Fruit fly (Drosophila melanogaster) whole organism, pupa: ENCODE results near the gene PGAP2.

Source experiments
- CG10348 ChIP-seq: fragments of 200-800 bp; sonication (Bioruptor generic); IDR thresholded peaks from 2 replicates; pipeline ENCODE4 v1.3.6; 2022; ENCODE audit warnings: missing biosample characterization, missing genetic modification characterization
- CG12605 ChIP-seq: fragments of 200-800 bp; sonication (Bioruptor generic); IDR thresholded peaks from 2 replicates; pipeline ENCODE4 v1.3.6; 2022; ENCODE audit warnings: missing biosample characterization, missing genetic modification characterization
- CG13204 ChIP-seq: fragments of 200-800 bp; sonication (Bioruptor generic); optimal IDR thresholded peaks from 2 replicates; lab custom pipeline; 2018; ENCODE audit warnings: missing biosample characterization, mild to moderate bottlenecking, missing genetic modification characterization, moderate library complexity
- CG14655 ChIP-seq: fragments of 200-800 bp; sonication (Bioruptor generic); optimal IDR thresholded peaks from 3 replicates; lab custom pipeline; 2017; ENCODE audit warnings: mild to moderate bottlenecking, missing biosample characterization, missing genetic modification reagents, missing genetic modification characterization
- CG15710 ChIP-seq: fragments of 200-800 bp; sonication (Bioruptor generic); optimal IDR thresholded peaks from 2 replicates; lab custom pipeline; 2018; ENCODE audit warnings: missing biosample characterization, mild to moderate bottlenecking, missing genetic modification characterization, moderate library complexity
- CG17806 ChIP-seq: fragments of 200-800 bp; sonication (Bioruptor generic); optimal IDR thresholded peaks from 2 replicates; lab custom pipeline; 2018; ENCODE audit warnings: missing biosample characterization, mild to moderate bottlenecking, missing genetic modification characterization, moderate library complexity
- CG32121 ChIP-seq: fragments of 200-800 bp; sonication (Bioruptor generic); IDR thresholded peaks from 2 replicates; pipeline ENCODE4 v1.3.6; 2022; ENCODE audit warnings: missing biosample characterization, missing genetic modification characterization
- CG34367 ChIP-seq: fragments of 200-800 bp; sonication (Bioruptor generic); optimal IDR thresholded peaks from 2 replicates; lab custom pipeline; 2018; ENCODE audit warnings: missing biosample characterization, mild to moderate bottlenecking, missing genetic modification characterization
- CG4496 ChIP-seq: fragments of 200-800 bp; sonication (Bioruptor generic); IDR thresholded peaks from 3 replicates; pipeline ENCODE4 v1.3.6; 2022; ENCODE audit warnings: missing biosample characterization, missing genetic modification characterization
- CG8159 ChIP-seq: fragments of 200-800 bp; sonication (Bioruptor generic); optimal IDR thresholded peaks from 3 replicates; lab custom pipeline; 2018; ENCODE audit warnings: missing biosample characterization, mild to moderate bottlenecking, missing genetic modification characterization, moderate library complexity
- CG8301 ChIP-seq: fragments of 200-800 bp; sonication (Bioruptor generic); optimal IDR thresholded peaks from 2 replicates; lab custom pipeline; 2018; ENCODE audit warnings: missing biosample characterization, mild to moderate bottlenecking, missing genetic modification characterization
- CG9948 ChIP-seq: fragments of 200-800 bp; sonication (Bioruptor generic); optimal IDR thresholded peaks from 2 replicates; lab custom pipeline; 2018; ENCODE audit warnings: missing biosample characterization, mild to moderate bottlenecking, missing genetic modification characterization, moderate library complexity
- D1 ChIP-seq: fragments of 200-800 bp; sonication (Bioruptor generic); optimal IDR thresholded peaks from 2 replicates; lab custom pipeline; 2018; ENCODE audit warnings: missing biosample characterization, mild to moderate bottlenecking, missing genetic modification characterization, moderate library complexity
- EcR ChIP-seq: fragments of 200-800 bp; sonication (Bioruptor generic); optimal IDR thresholded peaks from 3 replicates; lab custom pipeline; 2019; ENCODE audit warnings: missing biosample characterization, missing genetic modification characterization, mild to moderate bottlenecking, moderate library complexity, missing genetic modification reagents
- Ets98B ChIP-seq: fragments of 200-800 bp; sonication (Bioruptor generic); IDR thresholded peaks from 2 replicates; pipeline ENCODE4 v1.3.6; 2022; ENCODE audit warnings: missing biosample characterization, missing genetic modification characterization
- Pif1A ChIP-seq: fragments of 200-800 bp; sonication (Bioruptor generic); optimal IDR thresholded peaks from 3 replicates; lab custom pipeline; 2016; ENCODE audit warnings: missing biosample characterization, missing genetic modification characterization
- Pif1B ChIP-seq: fragments of 200-800 bp; sonication (Bioruptor generic); optimal IDR thresholded peaks from 3 replicates; lab custom pipeline; 2016; ENCODE audit warnings: missing biosample characterization, missing genetic modification characterization
- Snoo ChIP-seq: fragments of 200-800 bp; sonication (Bioruptor generic); optimal IDR thresholded peaks from 3 replicates; lab custom pipeline; 2017; ENCODE audit warnings: missing biosample characterization, mild to moderate bottlenecking, missing genetic modification characterization, inconsistent platforms
- fd96Ca ChIP-seq: fragments of 200-800 bp; sonication (Bioruptor generic); IDR thresholded peaks from 3 replicates; pipeline ENCODE4 v1.3.6; 2022; ENCODE audit warnings: missing biosample characterization, missing genetic modification characterization
- gl ChIP-seq: fragments of 200-800 bp; sonication (Bioruptor generic); optimal IDR thresholded peaks from 2 replicates; lab custom pipeline; 2018; ENCODE audit warnings: missing biosample characterization, mild to moderate bottlenecking, missing genetic modification characterization
- rn ChIP-seq: fragments of 200-800 bp; sonication (Bioruptor generic); IDR thresholded peaks from 2 replicates; pipeline ENCODE4 v1.3.6; 2022; ENCODE audit warnings: missing biosample characterization, missing genetic modification characterization

The PGAP2 gene

dm6 chr2L:819315-820032 lies at the start of gene PGAP2, which contains the start of gene Clp:
Gene PGAP2, minus strand, starts transcription at chr2L:819508.
Gene Clp, plus strand, starts transcription at chr2L:819964.
- TF ChIP-seq CG12605 (GFP tag; lab: Robert Waterston, UW): no peak
- TF ChIP-seq CG34367 (tag; lab: Kevin White, UChicago): peak; percentile 49
- TF ChIP-seq CG17806: peak; percentile 68
- TF ChIP-seq CG13204 (GFP tag; lab: Kevin White, UChicago): no peak
- TF ChIP-seq CG8301 (tag; lab: Kevin White, UChicago): peak; percentile 51
- no peak for TF ChIP-seq EcR
- TF ChIP-seq D1 (tag; lab: Kevin White, UChicago): no peak
- peak; percentile 68 for TF ChIP-seq CG9948 (tag; lab: Kevin White, UChicago)
- TF ChIP-seq rn (GFP tag; lab: Robert Waterston, UW): peak; percentile 50; the same call in 1 of the 2 replicates
- TF ChIP-seq Ets98B (GFP tag; lab: Robert Waterston, UW): peak; percentile 28
- peak; percentile 54 for TF ChIP-seq Snoo (tag; lab: Kevin White, UChicago)
- no peak for TF ChIP-seq CG14655 (GFP tag; lab: Kevin White, UChicago)
- TF ChIP-seq fd96Ca: 0 out of 3 replicates have a peak, but pooled peaks have one; percentile 42
- no peak for TF ChIP-seq Pif1A (GFP tag; lab: Kevin White, UChicago)
- TF ChIP-seq Pif1B (GFP tag; lab: Kevin White, UChicago): no peak
- peak; percentile 75 for TF ChIP-seq CG8159 (tag; lab: Kevin White, UChicago)
- no peak for TF ChIP-seq CG10348 (GFP tag; lab: Robert Waterston, UW)
- TF ChIP-seq CG32121 (GFP tag; lab: Robert Waterston, UW): peak; percentile 67; the same call in 1 of the 2 replicates
- peak; percentile 76 for TF ChIP-seq CG15710
- TF ChIP-seq gl (tag; lab: Kevin White, UChicago): no peak
- peak; percentile 64 for TF ChIP-seq CG4496 (GFP tag; lab: Robert Waterston, UW)

dm6 chr2L:868961-869360 lies 49.7 kb upstream of the PGAP2 start:
- TF ChIP-seq CG15710 (no peak), CG17806 (no peak), gl (tag; lab: Kevin White, UChicago) (no peak), CG8159 (tag; lab: Kevin White, UChicago) (no peak), D1 (tag; lab: Kevin White, UChicago) (no peak), CG12605 (GFP tag; lab: Robert Waterston, UW) (no peak), rn (GFP tag; lab: Robert Waterston, UW) (no peak), EcR (no peak), CG8301 (tag; lab: Kevin White, UChicago) (no peak), CG14655 (GFP tag; lab: Kevin White, UChicago) (no peak), CG10348 (GFP tag; lab: Robert Waterston, UW) (no peak), CG32121 (GFP tag; lab: Robert Waterston, UW) (no peak), Pif1B (GFP tag; lab: Kevin White, UChicago) (no peak), CG4496 (GFP tag; lab: Robert Waterston, UW) (no peak)
- TF ChIP-seq, all 21 proteins: peak for 0

dm6 chr2L:867899-868605 lies 48.7 kb upstream of the PGAP2 start, which contains the start of gene aru:
Gene aru, minus strand, starts transcription at chr2L:868354.
- TF ChIP-seq CG12605 (GFP tag; lab: Robert Waterston, UW) (no peak; the same call in 1 of the 2 replicates), CG14655 (GFP tag; lab: Kevin White, UChicago) (peak; percentile 29), CG8159 (tag; lab: Kevin White, UChicago) (peak; percentile 44), CG32121 (GFP tag; lab: Robert Waterston, UW) (peak; percentile 34; the same call in 1 of the 2 replicates), CG13204 (GFP tag; lab: Kevin White, UChicago) (peak; percentile 7), CG4496 (GFP tag; lab: Robert Waterston, UW) (peak; percentile 41; the same call in 1 of the 3 replicates), Snoo (tag; lab: Kevin White, UChicago) (no peak), EcR (peak; percentile 36), CG34367 (tag; lab: Kevin White, UChicago) (no peak), CG8301 (tag; lab: Kevin White, UChicago) (peak; percentile 32), Pif1A (GFP tag; lab: Kevin White, UChicago) (peak; percentile 3), Pif1B (GFP tag; lab: Kevin White, UChicago) (peak; percentile 60), CG15710 (peak; percentile 33), CG17806 (no peak), CG9948 (tag; lab: Kevin White, UChicago) (peak; percentile 6), fd96Ca (0 out of 3 replicates have a peak, but pooled peaks have one; percentile 7), Ets98B (GFP tag; lab: Robert Waterston, UW) (peak; percentile 52)

dm6 chr2L:866950-867744 lies 47.8 kb upstream of the PGAP2 start:
- peak; percentile 94 for TF ChIP-seq fd96Ca
- peak; percentile 95 for TF ChIP-seq Ets98B (GFP tag; lab: Robert Waterston, UW)
- no peak for TF ChIP-seq D1 (tag; lab: Kevin White, UChicago)
- TF ChIP-seq CG15710: peak; percentile 91
- peak; percentile 85 for TF ChIP-seq CG8159 (tag; lab: Kevin White, UChicago)
- peak; percentile 91 for TF ChIP-seq Snoo (tag; lab: Kevin White, UChicago)
- TF ChIP-seq CG4496 (GFP tag; lab: Robert Waterston, UW): peak; percentile 97
- peak; percentile 93 for TF ChIP-seq CG32121 (GFP tag; lab: Robert Waterston, UW)
- TF ChIP-seq Pif1B (GFP tag; lab: Kevin White, UChicago): peak; percentile 91
- peak; percentile 80 for TF ChIP-seq CG9948 (tag; lab: Kevin White, UChicago)
- peak; percentile 91 for TF ChIP-seq CG8301 (tag; lab: Kevin White, UChicago)
- TF ChIP-seq EcR: peak; percentile 4
- peak; percentile 86 for TF ChIP-seq CG10348 (GFP tag; lab: Robert Waterston, UW)
- peak; percentile 93 for TF ChIP-seq CG12605 (GFP tag; lab: Robert Waterston, UW)
- peak; percentile 90 for TF ChIP-seq CG14655 (GFP tag; lab: Kevin White, UChicago)
- peak; percentile 62 for TF ChIP-seq gl (tag; lab: Kevin White, UChicago)
- peak; percentile 79 for TF ChIP-seq rn (GFP tag; lab: Robert Waterston, UW)
- TF ChIP-seq Pif1A (GFP tag; lab: Kevin White, UChicago): peak; percentile 93
- TF ChIP-seq CG13204 (GFP tag; lab: Kevin White, UChicago): peak; percentile 63
- peak; percentile 81 for TF ChIP-seq CG34367 (tag; lab: Kevin White, UChicago)
- TF ChIP-seq CG17806: peak; percentile 86
